Worm (Caenorhabditis elegans) whole organism, young adult: ENCODE results near the gene lam-1.

Source experiments
- F10E7.11 ChIP-seq: sonication (generic microtip); optimal IDR thresholded peaks from 2 replicates; lab custom pipeline; 2017; ENCODE audit warnings: mild to moderate bottlenecking, missing genetic modification characterization, moderate library complexity, missing compliant biosample characterization
- K12H6.12 ChIP-seq: fragments of 200-800 bp; sonication (Bioruptor generic); optimal IDR thresholded peaks from 2 replicates; lab custom pipeline; 2018; ENCODE audit warnings: mild to moderate bottlenecking, missing genetic modification characterization, missing compliant biosample characterization
- ama-1 ChIP-seq, 3 experiments: fragments of 150-350 bp in 1 of 3; sonication (generic microtip) in 2 of 3; optimal IDR thresholded peaks; 2 replicates each; lab custom pipeline; 2014 to 2018; ENCODE audit warnings: missing biosample characterization in 2 of 3, missing genetic modification characterization in 2 of 3, missing genetic modification reagents in 2 of 3
- attf-6 ChIP-seq: fragments of 200-800 bp; sonication (Bioruptor generic); IDR thresholded peaks from 2 replicates; pipeline ENCODE4 v1.3.6; 2022; ENCODE audit warnings: missing genetic modification reagents, missing genetic modification characterization, missing compliant biosample characterization
- egl-18 ChIP-seq: fragments of 200-800 bp; sonication (Bioruptor generic); IDR thresholded peaks from 2 replicates; pipeline ENCODE4 v1.3.6; 2022; ENCODE audit warnings: missing genetic modification reagents, missing genetic modification characterization, missing compliant biosample characterization
- let-526 ChIP-seq: fragments of 200-800 bp; sonication (Bioruptor generic); IDR thresholded peaks from 2 replicates; pipeline ENCODE4 v1.3.6; 2022; ENCODE audit warnings: missing genetic modification reagents, missing genetic modification characterization, missing compliant biosample characterization
- mxl-1 ChIP-seq: sonication (generic microtip); optimal IDR thresholded peaks from 2 replicates; lab custom pipeline; 2016; ENCODE audit warnings: missing genetic modification characterization, missing compliant biosample characterization
- nfya-1 ChIP-seq: sonication (generic microtip); optimal IDR thresholded peaks from 2 replicates; lab custom pipeline; 2017; ENCODE audit warnings: antibody characterized with exemption, missing compliant biosample characterization, missing genetic modification characterization, borderline replicate concordance; ENCODE audit not compliant: insufficient read depth
- nhr-179 ChIP-seq: sonication (generic microtip); optimal IDR thresholded peaks from 2 replicates; lab custom pipeline; 2016; ENCODE audit warnings: mild to moderate bottlenecking, missing genetic modification characterization, missing compliant biosample characterization
- pha-4 ChIP-seq: fragments of 150-350 bp; sonication (generic microtip); optimal IDR thresholded peaks from 2 replicates; lab custom pipeline; 2014; ENCODE audit warnings: missing biosample characterization, missing genetic modification reagents, missing genetic modification characterization
- rcor-1 ChIP-seq: fragments of 200-800 bp; sonication (Bioruptor generic); IDR thresholded peaks from 2 replicates; pipeline ENCODE4 v1.3.6; 2022; ENCODE audit warnings: missing genetic modification reagents, missing genetic modification characterization, missing compliant biosample characterization
- unc-62 ChIP-seq: fragments of 150-350 bp; optimal IDR thresholded peaks from 2 replicates; lab custom pipeline; 2014; ENCODE audit warnings: missing biosample characterization, missing genetic modification reagents, missing genetic modification characterization
- ztf-22 ChIP-seq: fragments of 200-800 bp; sonication (Bioruptor generic); optimal IDR thresholded peaks from 2 replicates; lab custom pipeline; 2018; ENCODE audit warnings: mild to moderate bottlenecking, missing genetic modification characterization, moderate library complexity, missing compliant biosample characterization

DNA sequence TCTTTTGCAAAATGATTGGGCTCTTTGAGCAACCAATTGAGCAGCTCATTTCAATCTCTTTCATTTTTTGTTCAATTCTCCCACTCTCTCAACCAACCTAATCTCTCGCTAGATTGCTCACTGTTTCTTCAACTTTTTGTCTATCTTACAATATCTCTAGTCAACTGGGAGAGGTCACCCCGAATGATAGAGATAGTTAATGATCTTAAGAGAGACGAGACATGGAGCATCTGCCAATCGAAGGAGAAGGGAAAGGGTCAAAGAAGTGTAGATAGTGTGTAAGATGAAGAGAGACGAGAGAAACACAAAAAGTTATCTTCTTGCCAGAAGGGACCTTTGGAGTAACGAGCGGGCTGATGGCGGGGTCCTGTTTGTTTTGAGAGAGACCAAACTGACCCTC is 3.8 kb upstream of the lam-1 start:
- no peak for TF ChIP-seq nfya-1 (tag; lab: Kevin White, UChicago)
- no peak for TF ChIP-seq egl-18
- no peak for TF ChIP-seq attf-6
- TF ChIP-seq F10E7.11 (tag; lab: Kevin White, UChicago), result no peak
- TF ChIP-seq unc-62 (GFP tag; lab: Kevin White, UChicago), result no peak
- TF ChIP-seq pha-4 (tag; lab: Kevin White, UChicago), result no peak
- TF ChIP-seq rcor-1 (GFP tag; lab: Robert Waterston, UW), result no peak
- TF ChIP-seq ztf-22 (GFP tag; lab: Kevin White, UChicago), result no peak
- TF ChIP-seq mxl-1 (tag; lab: Kevin White, UChicago), result no peak
- TF ChIP-seq nhr-179, result no peak
- no peak for TF ChIP-seq ama-1 (optimal IDR thresholded peaks at IDR 0.05; lab: Kevin White, UChicago)
- no peak for TF ChIP-seq ama-1 (GFP tag; optimal IDR thresholded peaks at IDR 0.05; lab: Kevin White, UChicago)
- TF ChIP-seq K12H6.12, result no peak
- TF ChIP-seq let-526, result no peak
